Worm (Caenorhabditis elegans): Measurements from ENCODE around the gene mdt-8.

Gene mdt-8

DNA sequence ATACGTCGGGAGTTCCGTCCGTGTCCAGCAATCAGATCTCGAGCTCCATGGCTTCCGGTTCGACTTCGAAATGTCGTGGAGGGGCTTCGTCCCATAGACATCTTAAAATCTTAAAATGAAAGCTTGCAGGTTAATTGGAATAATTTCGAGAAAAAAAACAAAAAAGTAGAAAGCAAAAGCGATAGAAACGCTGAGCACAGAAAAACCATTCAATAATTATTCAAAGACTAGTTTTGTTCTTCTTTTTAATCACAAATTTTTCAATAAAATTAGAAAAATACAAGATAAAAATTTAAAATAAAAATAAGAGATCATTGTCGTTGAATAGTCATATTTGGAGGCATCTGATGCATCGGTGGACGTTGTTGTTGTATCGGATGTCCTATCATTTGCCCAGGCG, 6.7 kb downstream of the mdt-8 start, which contains the start of gene age-1:
Gene age-1 (minus strand): TSS at position 101 of the 400 bp plus-strand sequence.
- TF ChIP-seq B0310.2 (tag; optimal IDR thresholded peaks at IDR 0.05) (no peak), hmg-4 (GFP tag; optimal IDR thresholded peaks at IDR 0.05) (no peak), flt-1 (GFP tag; IDR thresholded peaks at IDR 0.05) (no peak)

DNA sequence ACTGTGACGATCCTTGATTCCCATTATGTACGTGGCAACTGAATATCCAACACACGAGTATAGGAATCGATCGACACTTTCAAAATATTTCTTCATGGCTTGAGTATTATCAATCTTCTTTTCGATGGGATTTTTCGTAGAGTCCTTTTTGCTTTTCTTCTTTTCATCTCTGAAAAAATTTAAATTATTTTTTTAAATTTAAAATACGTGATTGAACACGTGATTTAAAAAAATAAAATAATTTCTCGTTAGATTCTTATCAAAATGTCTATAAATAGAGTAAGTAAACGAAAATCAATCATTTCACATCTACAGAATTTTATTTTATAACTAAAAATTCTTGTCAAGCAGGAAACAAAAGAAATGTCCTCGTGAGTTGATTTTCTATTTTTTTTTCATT, 12.3 kb downstream of the mdt-8 start, which contains the start of gene Y62F5A.10:
Gene Y62F5A.10 (plus strand): TSS at position 301 of the 400 bp plus-strand sequence.
- TF ChIP-seq pes-1 (GFP tag; IDR thresholded peaks at IDR 0.05): no peak
- no peak for TF ChIP-seq tra-4 (tag; optimal IDR thresholded peaks at IDR 0.05)
- TF ChIP-seq hnd-1 (tag; optimal IDR thresholded peaks at IDR 0.05): no peak
- no peak for TF ChIP-seq tbx-37 (GFP tag; conservative IDR thresholded peaks at IDR 0.05)

DNA sequence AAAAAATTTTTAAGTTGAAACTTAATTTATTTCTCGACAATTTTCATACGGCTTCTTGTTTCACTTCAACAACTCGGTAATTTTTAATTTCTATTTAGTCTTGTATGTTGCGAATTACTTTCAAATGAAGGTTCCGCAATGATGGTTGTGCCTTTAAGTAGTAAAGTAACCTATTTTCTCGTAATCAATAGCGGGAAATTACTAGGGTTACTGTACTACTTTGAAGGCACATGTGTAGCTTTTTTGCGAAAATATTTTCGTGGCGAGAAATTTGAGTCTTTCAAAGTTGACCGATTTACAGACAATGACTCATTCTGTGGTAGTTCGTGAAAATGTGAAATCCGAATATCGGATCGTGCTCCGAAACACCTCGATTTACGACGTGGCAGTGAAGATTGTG, 15.4 kb downstream of the mdt-8 start, which contains the start of gene B0334.10:
Gene B0334.10 (plus strand): TSS at position 301 of the 400 bp plus-strand sequence.
- TF ChIP-seq flt-1 (GFP tag; IDR thresholded peaks at IDR 0.05) (no peak), scrt-1 (GFP tag; IDR thresholded peaks at IDR 0.05) (no peak), ceh-13 (GFP tag; optimal IDR thresholded peaks at IDR 0.05) (no peak), hmg-4 (GFP tag; optimal IDR thresholded peaks at IDR 0.05) (no peak), ama-1 (optimal IDR thresholded peaks at IDR 0.05) (no peak), sea-1 (GFP tag; conservative IDR thresholded peaks at IDR 0.05) (no peak), tbx-37 (GFP tag; conservative IDR thresholded peaks at IDR 0.05) (no peak), ceh-36 (tag; optimal IDR thresholded peaks at IDR 0.05) (no peak), tra-4 (tag; optimal IDR thresholded peaks at IDR 0.05) (no peak), tbx-11 (GFP tag; IDR thresholded peaks at IDR 0.05) (no peak), F13C5.2 (tag; optimal IDR thresholded peaks at IDR 0.05) (no peak)

DNA sequence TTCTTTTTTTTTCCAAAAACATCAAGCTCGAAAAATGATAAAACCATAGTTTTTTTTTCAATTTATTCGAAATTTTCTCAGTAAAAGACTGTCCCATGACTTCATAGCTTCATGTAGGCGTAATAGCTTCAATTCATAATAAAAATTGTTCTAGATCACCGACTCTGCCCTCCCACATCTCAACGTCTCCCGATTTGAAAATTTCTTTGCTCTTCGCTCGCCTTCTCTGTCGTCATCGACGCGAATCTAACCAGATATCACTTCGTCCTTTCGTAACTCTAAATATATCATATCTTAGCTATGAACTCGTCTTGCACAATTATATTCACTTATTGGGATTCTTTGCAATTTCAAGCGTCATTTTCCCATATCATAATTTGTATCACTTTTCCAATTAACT, 18.8 kb downstream of the mdt-8 start, which contains the start of gene srh-44:
Gene srh-44 (plus strand): TSS at position 301 of the 400 bp plus-strand sequence.
- TF ChIP-seq tra-4 (tag; optimal IDR thresholded peaks at IDR 0.05): no peak
- TF ChIP-seq ceh-13 (GFP tag; optimal IDR thresholded peaks at IDR 0.05): no peak
- no peak for TF ChIP-seq F13C5.2 (tag; optimal IDR thresholded peaks at IDR 0.05)
- TF ChIP-seq aly-1 (tag; optimal IDR thresholded peaks at IDR 0.05): no peak
- no peak for TF ChIP-seq ceh-36 (tag; optimal IDR thresholded peaks at IDR 0.05)
- no peak for TF ChIP-seq hnd-1 (tag; optimal IDR thresholded peaks at IDR 0.05)
- TF ChIP-seq ets-7 (tag; optimal IDR thresholded peaks at IDR 0.05): no peak
- TF ChIP-seq flt-1 (GFP tag; IDR thresholded peaks at IDR 0.05): no peak
- TF ChIP-seq ama-1 (optimal IDR thresholded peaks at IDR 0.05): no peak
- no peak for TF ChIP-seq hmg-4 (GFP tag; optimal IDR thresholded peaks at IDR 0.05)

DNA sequence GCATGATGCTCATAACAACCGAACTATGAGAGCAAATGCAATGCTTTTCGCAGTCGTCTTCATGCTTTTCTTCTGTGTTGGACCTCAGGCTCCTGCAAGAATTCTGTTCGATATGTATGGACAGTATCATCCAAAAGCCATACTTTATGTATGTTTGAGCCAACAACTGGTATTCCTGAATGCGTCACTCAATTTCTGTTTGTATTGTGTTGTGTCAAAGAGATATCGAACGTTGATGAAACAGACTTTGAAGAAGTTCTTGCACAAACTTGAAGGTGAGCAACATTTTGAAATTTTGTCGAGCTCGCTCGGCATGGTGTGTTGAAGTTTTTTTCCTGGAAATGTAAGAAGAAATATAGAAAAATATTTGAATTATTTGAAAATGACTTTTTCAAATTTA, 20.7 kb downstream of the mdt-8 start:
- no peak for TF ChIP-seq hmbx-1 (tag; optimal IDR thresholded peaks at IDR 0.05)
- no peak for TF ChIP-seq ets-7 (tag; optimal IDR thresholded peaks at IDR 0.05)
- no peak for TF ChIP-seq tra-4 (tag; optimal IDR thresholded peaks at IDR 0.05)
- TF ChIP-seq hmg-4 (GFP tag; optimal IDR thresholded peaks at IDR 0.05): no peak
- TF ChIP-seq tbx-37 (GFP tag; conservative IDR thresholded peaks at IDR 0.05): no peak
- TF ChIP-seq aly-1 (tag; optimal IDR thresholded peaks at IDR 0.05): no peak
- no peak for TF ChIP-seq flt-1 (GFP tag; IDR thresholded peaks at IDR 0.05)
- no peak for TF ChIP-seq ceh-36 (tag; optimal IDR thresholded peaks at IDR 0.05)
- TF ChIP-seq ama-1 (optimal IDR thresholded peaks at IDR 0.05): no peak
- TF ChIP-seq B0310.2 (tag; optimal IDR thresholded peaks at IDR 0.05): no peak
- TF ChIP-seq hnd-1 (tag; optimal IDR thresholded peaks at IDR 0.05): no peak
- no peak for TF ChIP-seq sea-1 (GFP tag; conservative IDR thresholded peaks at IDR 0.05)

DNA sequence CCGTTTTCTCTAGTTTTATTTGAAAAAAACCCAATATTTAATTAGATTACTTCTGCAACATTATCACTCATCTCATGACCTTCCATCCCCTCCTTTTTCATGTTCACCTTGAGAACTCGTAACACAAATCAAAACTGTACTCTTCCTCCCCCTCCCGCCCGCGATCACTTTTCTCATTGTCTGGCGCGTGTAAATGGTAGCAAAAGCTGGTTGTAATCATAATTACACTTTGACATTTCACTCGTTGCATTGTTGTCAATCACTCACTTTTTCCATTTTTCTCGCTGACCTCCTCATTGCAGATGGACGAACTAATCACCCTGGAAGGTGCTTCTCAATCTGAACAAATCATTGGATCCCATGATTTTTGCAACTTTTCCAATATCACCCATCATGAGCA, 23.2 kb downstream of the mdt-8 start, which contains the start of gene npr-41:
Gene npr-41 (plus strand): TSS at position 301 of the 400 bp plus-strand sequence.
- TF ChIP-seq tra-4 (tag; optimal IDR thresholded peaks at IDR 0.05): no peak
- no peak for TF ChIP-seq ets-7 (tag; optimal IDR thresholded peaks at IDR 0.05)
- TF ChIP-seq tbx-11 (GFP tag; IDR thresholded peaks at IDR 0.05): no peak
- no peak for TF ChIP-seq pes-1 (GFP tag; IDR thresholded peaks at IDR 0.05)
- TF ChIP-seq flt-1 (GFP tag; IDR thresholded peaks at IDR 0.05): no peak
- TF ChIP-seq hnd-1 (tag; optimal IDR thresholded peaks at IDR 0.05): no peak
- TF ChIP-seq F13C5.2 (tag; optimal IDR thresholded peaks at IDR 0.05): no peak
- no peak for TF ChIP-seq sea-1 (GFP tag; conservative IDR thresholded peaks at IDR 0.05)
- no peak for TF ChIP-seq ceh-13 (GFP tag; optimal IDR thresholded peaks at IDR 0.05)

DNA sequence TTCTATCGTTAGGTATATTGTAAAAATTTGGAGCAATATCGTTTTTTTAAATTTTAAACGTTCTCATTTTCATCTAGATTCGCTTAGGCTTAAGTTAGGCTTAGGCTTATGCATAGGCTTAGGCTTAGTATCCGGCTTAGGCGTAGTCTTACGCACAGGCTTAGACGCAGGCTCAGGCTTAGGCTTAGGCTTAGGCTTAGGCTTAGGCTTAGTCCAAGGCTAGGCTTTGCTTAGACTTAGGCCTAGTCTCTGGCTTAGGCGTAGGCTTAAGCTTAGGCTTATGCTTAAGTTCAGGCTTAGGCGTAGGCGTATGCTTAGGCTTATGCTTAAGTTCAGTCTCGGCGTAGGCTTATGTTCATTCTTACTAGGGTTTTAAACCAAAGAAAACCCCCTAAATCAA, 29.9 kb downstream of the mdt-8 start:
- TF ChIP-seq B0310.2 (tag; optimal IDR thresholded peaks at IDR 0.05): no peak
- no peak for TF ChIP-seq tra-4 (tag; optimal IDR thresholded peaks at IDR 0.05)
- peak; percentile 86 for TF ChIP-seq ceh-36 (tag; optimal IDR thresholded peaks at IDR 0.05)
- TF ChIP-seq sea-1 (GFP tag; conservative IDR thresholded peaks at IDR 0.05): no peak
- TF ChIP-seq hmbx-1 (tag; optimal IDR thresholded peaks at IDR 0.05): no peak
- TF ChIP-seq ama-1 (optimal IDR thresholded peaks at IDR 0.05): no peak
- no peak for TF ChIP-seq tbx-37 (GFP tag; conservative IDR thresholded peaks at IDR 0.05)
- no peak for TF ChIP-seq hnd-1 (tag; optimal IDR thresholded peaks at IDR 0.05)
- no peak for TF ChIP-seq hmg-4 (GFP tag; optimal IDR thresholded peaks at IDR 0.05)
- no peak for TF ChIP-seq flt-1 (GFP tag; IDR thresholded peaks at IDR 0.05)
- TF ChIP-seq scrt-1 (GFP tag; IDR thresholded peaks at IDR 0.05): 0 out of 2 replicates have a peak, but pooled peaks have one; percentile 37
- no peak for TF ChIP-seq pes-1 (GFP tag; IDR thresholded peaks at IDR 0.05)

DNA sequence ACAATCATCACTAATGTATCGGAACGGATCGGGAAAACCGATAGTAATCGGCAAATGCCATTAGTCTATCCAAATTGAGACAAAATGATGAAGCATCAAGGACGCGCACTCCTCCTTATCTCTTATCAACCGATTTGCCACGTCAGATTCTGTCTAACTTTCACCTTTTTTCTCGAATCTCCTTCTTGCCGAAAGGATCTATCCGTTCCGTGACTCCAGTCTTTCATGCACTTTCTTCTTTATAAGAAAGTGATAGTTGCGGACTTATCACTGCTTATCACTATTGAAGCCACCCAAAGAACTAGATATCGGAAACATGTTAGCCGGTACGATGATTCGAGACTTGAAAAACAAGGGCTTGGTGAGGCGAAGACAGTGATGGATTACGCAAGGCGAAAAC, 31.7 kb downstream of the mdt-8 start:
- TF ChIP-seq ets-7 (tag; optimal IDR thresholded peaks at IDR 0.05) (no peak), hmg-4 (GFP tag; optimal IDR thresholded peaks at IDR 0.05) (no peak), aly-1 (tag; optimal IDR thresholded peaks at IDR 0.05) (no peak), scrt-1 (GFP tag; IDR thresholded peaks at IDR 0.05) (no peak), tbx-11 (GFP tag; IDR thresholded peaks at IDR 0.05) (no peak), tra-4 (tag; optimal IDR thresholded peaks at IDR 0.05) (no peak), hmbx-1 (tag; optimal IDR thresholded peaks at IDR 0.05) (no peak), tbx-37 (GFP tag; conservative IDR thresholded peaks at IDR 0.05) (no peak), ceh-36 (tag; optimal IDR thresholded peaks at IDR 0.05) (no peak), B0310.2 (tag; optimal IDR thresholded peaks at IDR 0.05) (no peak), ama-1 (optimal IDR thresholded peaks at IDR 0.05) (no peak), hnd-1 (tag; optimal IDR thresholded peaks at IDR 0.05) (no peak), ceh-13 (GFP tag; optimal IDR thresholded peaks at IDR 0.05) (no peak)

Data from whole organism, early embryonic.